Worm (Caenorhabditis elegans): Measurements from ENCODE around the gene ZK1290.15.

ce11 chrII:7562616-7563015, 39.2 kb downstream of the ZK1290.15 start:
- TF ChIP-seq B0310.2 (tag; optimal IDR thresholded peaks at IDR 0.05) (no peak), ceh-13 (GFP tag; optimal IDR thresholded peaks at IDR 0.05) (no peak)

Data from whole organism, early embryonic.